Fruit fly (Drosophila melanogaster): Measurements from ENCODE around the gene psidin.

DNA sequence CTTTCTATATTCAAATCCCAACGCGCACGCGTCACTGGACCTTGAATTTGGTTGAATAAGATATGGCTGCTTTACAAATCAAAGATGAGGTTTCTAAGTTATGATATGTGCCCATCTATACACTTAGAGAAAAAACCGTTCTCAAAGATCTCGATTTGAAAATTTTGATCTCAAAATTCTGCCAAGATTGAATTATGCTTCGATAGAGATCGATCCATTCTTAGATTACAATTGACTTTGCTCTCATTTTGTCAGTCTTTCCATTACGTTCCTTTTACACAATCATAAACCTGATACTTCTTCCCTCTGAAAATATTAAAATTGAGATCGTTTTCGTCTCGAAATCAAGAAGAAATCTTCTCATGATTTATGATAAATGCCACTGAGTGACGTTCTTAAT lies 8.8 kb upstream of the psidin start:
- TF ChIP-seq toy (GFP tag; IDR thresholded peaks at IDR 0.05) (no peak), CG5180 (GFP tag; optimal IDR thresholded peaks at IDR 0.05) (no peak), dmrt99B (tag; optimal IDR thresholded peaks at IDR 0.05) (no peak), CG10462 (GFP tag; optimal IDR thresholded peaks at IDR 0.05) (no peak), Oli (tag; optimal IDR thresholded peaks at IDR 0.05) (no peak), jumu (GFP tag; optimal IDR thresholded peaks at IDR 0.05) (no peak), nerfin-2 (GFP tag; IDR thresholded peaks at IDR 0.05; ENCODE audit: partially characterized antibody) (no peak), CG31441 (GFP tag; IDR thresholded peaks at IDR 0.05) (no peak), Neu2 (GFP tag; optimal IDR thresholded peaks at IDR 0.05; ENCODE audit: borderline replicate concordance) (no peak), prd (optimal IDR thresholded peaks at IDR 0.05) (no peak), prd (GFP tag; IDR thresholded peaks at IDR 0.05) (no peak), danr (GFP tag; IDR thresholded peaks at IDR 0.05) (no peak), ac (GFP tag; optimal IDR thresholded peaks at IDR 0.05) (no peak), BtbVII (GFP tag; optimal IDR thresholded peaks at IDR 0.05) (no peak), Max (GFP tag; optimal IDR thresholded peaks at IDR 0.05) (no peak)

Data from whole organism, embryonic.